Worm (Caenorhabditis elegans): Measurements from ENCODE around the gene cah-2.

- no peak for TF ChIP-seq unc-39 (tag; optimal IDR thresholded peaks at IDR 0.05)
- no peak for TF ChIP-seq sptf-1 (tag; optimal IDR thresholded peaks at IDR 0.05)
- TF ChIP-seq ces-1 (GFP tag; optimal IDR thresholded peaks at IDR 0.05) = no peak
- no peak for TF ChIP-seq ztf-11 (tag; optimal IDR thresholded peaks at IDR 0.05)
- TF ChIP-seq zip-8 (tag; optimal IDR thresholded peaks at IDR 0.05) = no peak
- TF ChIP-seq nhr-28 (tag; optimal IDR thresholded peaks at IDR 0.05) = no peak
- no peak for TF ChIP-seq mab-5 (tag; optimal IDR thresholded peaks at IDR 0.05)
- no peak for TF ChIP-seq unc-62 (GFP tag; optimal IDR thresholded peaks at IDR 0.05)
Measured at ce11 chrII:7528210-7528609, 45.3 kb upstream of the cah-2 start.

Measured in whole organism, mixed stage, embryonic.